Worm (Caenorhabditis elegans): ENCODE measurements around the gene sri-33.
"Not testable (repeated sequence)": the region's sequence is repeated elsewhere in the genome, so short reads cannot be mapped to it uniquely, and the experiment has no call there.

Gene sri-33

DNA sequence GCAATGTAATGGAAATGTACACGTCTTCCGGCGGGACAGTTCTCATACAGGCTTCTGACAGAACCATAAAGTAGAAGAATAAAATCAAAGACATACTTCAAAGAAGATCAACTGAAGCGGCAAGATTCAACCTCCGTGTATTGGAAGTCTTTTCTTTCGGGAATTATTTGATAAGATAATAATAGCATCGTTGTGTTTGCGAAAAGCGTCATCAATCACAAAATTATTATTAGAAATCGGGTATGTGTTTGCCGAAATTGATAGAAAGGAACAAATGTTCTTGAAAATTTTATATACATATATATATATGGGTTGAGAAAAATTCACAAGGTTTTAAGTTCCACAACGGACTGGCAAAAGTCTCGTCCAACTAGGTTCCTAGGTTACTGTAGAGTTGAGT lies 34.9 kb upstream of the sri-33 start, which contains the start of gene Y27F2A.9:
Gene Y27F2A.9, minus strand, starts transcription at position 101 of the 400 bp plus-strand sequence.
- TF ChIP-seq nhr-42 (GFP tag; IDR thresholded peaks at IDR 0.05); ceh-28 (tag; optimal IDR thresholded peaks at IDR 0.05); attf-4 (tag; optimal IDR thresholded peaks at IDR 0.05): not testable (repeated sequence)

DNA sequence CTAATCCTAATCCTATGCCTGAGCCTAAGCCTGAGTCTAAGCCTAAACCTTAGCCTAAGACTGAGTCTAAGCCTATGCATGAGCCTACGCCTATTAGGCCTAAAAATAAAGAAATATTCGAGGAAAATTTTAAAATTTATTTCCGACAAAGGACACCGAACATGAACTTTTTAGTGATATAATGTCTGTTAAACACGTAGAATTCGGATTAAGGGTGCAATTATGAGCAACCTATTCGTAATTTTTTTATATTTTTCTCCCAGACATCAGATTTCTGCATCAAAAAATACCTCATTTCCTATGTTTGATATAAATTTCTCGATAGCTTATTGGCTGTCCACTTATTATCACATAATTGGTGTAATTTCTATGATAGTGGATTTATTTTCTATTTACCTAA lies 32.4 kb upstream of the sri-33 start, which contains the start of gene Y27F2A.11:
Gene Y27F2A.11, plus strand, starts transcription at position 301 of the 400 bp plus-strand sequence.
- TF ChIP-seq lin-39 (tag; optimal IDR thresholded peaks at IDR 0.05); zip-11 (GFP tag; IDR thresholded peaks at IDR 0.05); ceh-28 (tag; optimal IDR thresholded peaks at IDR 0.05): not testable (repeated sequence)

ce11 chrII:3185848-3186247 lies 29.2 kb upstream of the sri-33 start:
- TF ChIP-seq Y48G9A.11 (GFP tag; IDR thresholded peaks at IDR 0.05): peak; percentile 41; the same call in 1 of the 2 replicates
- TF ChIP-seq lin-29 (GFP tag; IDR thresholded peaks at IDR 0.05): no peak
- TF ChIP-seq nhr-11 (tag; optimal IDR thresholded peaks at IDR 0.05): no peak
- TF ChIP-seq aha-1 (tag): peak; percentile 21
- peak; percentile 55 for TF ChIP-seq set-16 (GFP tag; IDR thresholded peaks at IDR 0.05)
- TF ChIP-seq egl-43 (GFP tag; IDR thresholded peaks at IDR 0.05): 0 out of 2 replicates have a peak, but pooled peaks have one; percentile 44

- not testable (repeated sequence) for TF ChIP-seq dmd-6 (GFP tag; IDR thresholded peaks at IDR 0.05); lin-1 (GFP tag; IDR thresholded peaks at IDR 0.05); fkh-10 (GFP tag; optimal IDR thresholded peaks at IDR 0.05)
These were observed 28.2 kb upstream of the sri-33 start, which contains the start of gene sri-78 for ce11 chrII:3184858-3185257. TSS of gene sri-78 (plus strand) at chrII:3185158.

- not testable (repeated sequence) for TF ChIP-seq T20F7.1 (GFP tag; optimal IDR thresholded peaks at IDR 0.05); Y48G9A.11 (GFP tag; IDR thresholded peaks at IDR 0.05); fkh-10 (GFP tag; optimal IDR thresholded peaks at IDR 0.05)
These were observed 26.7 kb upstream of the sri-33 start, which contains the start of the genes Y27F2A.6 and Y27F2A.8 for ce11 chrII:3183300-3183840. TSS of gene Y27F2A.6 (minus strand) at chrII:3183400. TSS of gene Y27F2A.8 (plus strand) at chrII:3183790.

DNA sequence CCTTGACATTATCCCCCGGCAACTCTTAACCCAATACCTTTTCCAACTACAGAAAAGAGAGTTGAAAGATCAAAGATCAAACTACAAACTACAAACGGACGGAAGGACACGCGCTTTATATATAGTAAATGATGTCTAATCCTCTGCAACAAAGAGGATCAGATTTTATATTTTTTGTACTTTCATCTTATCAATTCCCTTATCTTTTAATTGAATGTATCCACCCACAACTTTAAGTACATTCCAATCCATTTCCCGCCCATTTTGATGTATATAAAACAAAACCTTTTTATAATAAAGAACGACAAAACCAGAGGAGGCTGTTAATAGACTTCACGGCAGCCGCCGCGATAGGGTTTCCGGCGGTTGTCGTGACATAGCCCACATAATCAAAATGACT lies 21.0 kb upstream of the sri-33 start, which contains the start of gene sri-40:
Gene sri-40, plus strand, starts transcription at position 301 of the 400 bp plus-strand sequence.
- TF ChIP-seq sdz-12 (GFP tag; optimal IDR thresholded peaks at IDR 0.05); nhr-76 (tag; optimal IDR thresholded peaks at IDR 0.05); unc-62 (GFP tag; optimal IDR thresholded peaks at IDR 0.05 in 1 of 2); unc-62 (tag; optimal IDR thresholded peaks at IDR 0.05): not testable (repeated sequence)

DNA sequence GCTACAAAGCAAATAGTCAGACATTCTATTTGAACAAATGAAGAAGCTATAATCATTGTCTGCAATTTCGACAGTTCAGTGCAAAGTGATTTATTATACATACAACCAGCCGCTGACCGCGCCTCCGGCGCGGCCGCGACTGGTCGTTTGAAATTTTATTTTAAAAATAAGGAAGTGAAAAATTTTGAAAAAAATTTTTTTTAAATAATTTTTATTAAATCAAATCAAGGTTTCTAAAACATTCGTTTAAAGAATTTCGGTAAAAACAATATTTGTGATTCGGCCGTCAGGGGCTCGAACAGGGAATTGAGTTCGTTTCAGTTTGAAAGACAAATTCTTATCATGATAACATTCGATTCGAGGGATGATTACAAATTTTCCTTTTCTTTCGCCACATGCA lies 15.5 kb upstream of the sri-33 start, which contains the start of gene Y27F2A.10:
Gene Y27F2A.10, minus strand, starts transcription at position 101 of the 400 bp plus-strand sequence.
- TF ChIP-seq mxl-3 (GFP tag; optimal IDR thresholded peaks at IDR 0.05) (no peak), vab-7 (GFP tag; IDR thresholded peaks at IDR 0.05) (no peak), ZK546.5 (tag; optimal IDR thresholded peaks at IDR 0.05) (no peak), arid-1 (GFP tag; conservative IDR thresholded peaks at IDR 0.05) (no peak), ceh-20 (GFP tag; IDR thresholded peaks at IDR 0.05) (no peak), saeg-2 (GFP tag; IDR thresholded peaks at IDR 0.05) (no peak), fos-1 (tag; optimal IDR thresholded peaks at IDR 0.05) (no peak), daf-12 (tag; optimal IDR thresholded peaks at IDR 0.05) (no peak), nhr-6 (tag; optimal IDR thresholded peaks at IDR 0.05) (no peak), ceh-82 (tag; optimal IDR thresholded peaks at IDR 0.05) (no peak), pha-4 (GFP tag; IDR thresholded peaks at IDR 0.05) (no peak), pha-4 (tag; optimal IDR thresholded peaks at IDR 0.05) (no peak), hif-1 (tag; optimal IDR thresholded peaks at IDR 0.05) (no peak), ztf-11 (tag; optimal IDR thresholded peaks at IDR 0.05) (no peak), nhr-48 (tag; optimal IDR thresholded peaks at IDR 0.05) (no peak), gei-8 (GFP tag; optimal IDR thresholded peaks at IDR 0.05) (no peak), lsy-2 (tag; optimal IDR thresholded peaks at IDR 0.05) (no peak)
